Fruit fly (Drosophila melanogaster): ENCODE data around the gene Las.

dm6 chr3L:20470991-20471498 lies 38.9 kb upstream of the Las start:
- TF ChIP-seq crc (GFP tag; optimal IDR thresholded peaks at IDR 0.05) (no peak), CG3065 (GFP tag; optimal IDR thresholded peaks at IDR 0.05) (no peak), Asciz (GFP tag; optimal IDR thresholded peaks at IDR 0.05) (peak; percentile 76), nom (GFP tag; optimal IDR thresholded peaks at IDR 0.05) (no peak), Fer3 (tag; optimal IDR thresholded peaks at IDR 0.05) (peak; percentile 1), hb (GFP tag; IDR thresholded peaks at IDR 0.05; ENCODE audit: partially characterized antibody) (no peak), CG17912 (GFP tag; optimal IDR thresholded peaks at IDR 0.05) (no peak), CG10209 (GFP tag; optimal IDR thresholded peaks at IDR 0.05) (peak; percentile 24), wdn (GFP tag; IDR thresholded peaks at IDR 0.05) (no peak), CG31441 (GFP tag; IDR thresholded peaks at IDR 0.05) (peak; percentile 63; the same call in 1 of the 2 replicates), MBD-R2 (GFP tag; IDR thresholded peaks at IDR 0.05) (peak; percentile 30; the same call in 1 of the 2 replicates), Pdp1 (GFP tag; optimal IDR thresholded peaks at IDR 0.05) (peak in 1 of 2 experiments; percentile 46)

Data from whole organism, embryonic.